Fruit fly (Drosophila melanogaster): ENCODE data around the gene CG12310.

- TF ChIP-seq Pif1B (GFP tag; optimal IDR thresholded peaks at IDR 0.05) (peak; percentile 46), Ets98B (GFP tag; IDR thresholded peaks at IDR 0.05) (no peak), CG9948 (tag; optimal IDR thresholded peaks at IDR 0.05) (peak; percentile 68)
Measured at dm6 chr3L:15005774-15006173, 44.8 kb downstream of the CG12310 start.
